Worm (Caenorhabditis elegans): ENCODE data around the gene oac-4.

DNA sequence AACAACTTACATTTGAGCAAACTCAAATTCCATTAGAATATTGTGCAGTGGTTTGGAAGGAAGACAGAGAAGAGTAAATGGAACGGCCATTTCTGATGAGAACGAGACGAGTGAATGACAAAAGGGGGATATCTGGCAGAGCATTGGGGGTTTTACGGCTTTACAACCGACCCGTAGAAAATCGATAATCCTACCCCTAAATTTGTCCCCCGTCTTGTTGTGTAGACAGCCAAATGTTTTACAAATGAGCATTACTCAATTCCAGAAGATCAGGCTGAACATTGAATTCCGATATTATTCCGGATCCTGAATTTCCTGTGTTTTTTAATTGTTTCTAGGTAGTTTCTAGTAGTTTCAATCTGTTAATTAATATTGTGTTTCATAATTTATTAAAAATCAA lies 42.5 kb downstream of the oac-4 start, which contains the start of gene fbxb-99:
- TF ChIP-seq fkh-10 (GFP tag; optimal IDR thresholded peaks at IDR 0.05) (no peak), pha-4 (GFP tag; IDR thresholded peaks at IDR 0.05) (no peak), pha-4 (tag; optimal IDR thresholded peaks at IDR 0.05) (no peak), lin-1 (GFP tag; IDR thresholded peaks at IDR 0.05) (no peak), zip-2 (tag; optimal IDR thresholded peaks at IDR 0.05) (no peak), daf-12 (tag; optimal IDR thresholded peaks at IDR 0.05) (no peak), zag-1 (tag; optimal IDR thresholded peaks at IDR 0.05) (no peak), F49E8.2 (tag; optimal IDR thresholded peaks at IDR 0.05; ENCODE audit: borderline replicate concordance) (no peak), ceh-44 (GFP tag; IDR thresholded peaks at IDR 0.05) (no peak), nhr-237 (tag; optimal IDR thresholded peaks at IDR 0.05) (no peak), ceh-82 (tag; optimal IDR thresholded peaks at IDR 0.05) (no peak)

Measured in whole organism, L4 larva.